Worm (Caenorhabditis elegans): ENCODE data around the gene ZK1290.15.

Gene ZK1290.15

DNA sequence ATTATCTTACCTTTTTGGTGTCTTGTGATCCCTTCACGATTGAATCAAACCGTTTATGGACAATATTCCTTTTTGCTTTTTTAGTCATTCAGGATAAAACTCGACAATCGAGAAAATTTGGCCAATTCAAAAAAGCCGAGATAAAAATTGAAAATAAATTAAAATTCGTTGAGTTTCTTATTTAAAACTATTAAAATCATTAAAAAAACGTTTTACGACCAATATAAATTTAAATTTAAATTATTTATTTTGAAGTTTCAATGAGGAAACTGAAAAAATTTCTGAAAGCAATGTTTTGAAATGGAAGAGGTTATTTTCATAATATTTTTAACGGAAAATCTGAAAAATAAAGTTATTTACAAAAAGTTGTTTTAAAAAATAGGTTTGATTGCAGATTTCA, at the start of gene ZK1290.15:
Gene ZK1290.15, plus strand, starts transcription at position 301 of the 400 bp plus-strand sequence.
- no peak for TF ChIP-seq tbx-2 (tag; optimal IDR thresholded peaks at IDR 0.05)
- TF ChIP-seq fkh-2 (tag; optimal IDR thresholded peaks at IDR 0.05): no peak
- no peak for TF ChIP-seq nhr-11 (tag; optimal IDR thresholded peaks at IDR 0.05)
- no peak for TF ChIP-seq fos-1 (tag; optimal IDR thresholded peaks at IDR 0.05)
- no peak for TF ChIP-seq nhr-28 (tag; optimal IDR thresholded peaks at IDR 0.05)
- TF ChIP-seq elt-1 (tag; optimal IDR thresholded peaks at IDR 0.05): no peak
- TF ChIP-seq nhr-12 (tag; optimal IDR thresholded peaks at IDR 0.05): no peak
- TF ChIP-seq mdl-1 (tag; optimal IDR thresholded peaks at IDR 0.05): no peak
- TF ChIP-seq daf-12 (tag; optimal IDR thresholded peaks at IDR 0.05): no peak
- no peak for TF ChIP-seq nhr-67 (tag; optimal IDR thresholded peaks at IDR 0.05)
- TF ChIP-seq fkh-10 (GFP tag; optimal IDR thresholded peaks at IDR 0.05): no peak

DNA sequence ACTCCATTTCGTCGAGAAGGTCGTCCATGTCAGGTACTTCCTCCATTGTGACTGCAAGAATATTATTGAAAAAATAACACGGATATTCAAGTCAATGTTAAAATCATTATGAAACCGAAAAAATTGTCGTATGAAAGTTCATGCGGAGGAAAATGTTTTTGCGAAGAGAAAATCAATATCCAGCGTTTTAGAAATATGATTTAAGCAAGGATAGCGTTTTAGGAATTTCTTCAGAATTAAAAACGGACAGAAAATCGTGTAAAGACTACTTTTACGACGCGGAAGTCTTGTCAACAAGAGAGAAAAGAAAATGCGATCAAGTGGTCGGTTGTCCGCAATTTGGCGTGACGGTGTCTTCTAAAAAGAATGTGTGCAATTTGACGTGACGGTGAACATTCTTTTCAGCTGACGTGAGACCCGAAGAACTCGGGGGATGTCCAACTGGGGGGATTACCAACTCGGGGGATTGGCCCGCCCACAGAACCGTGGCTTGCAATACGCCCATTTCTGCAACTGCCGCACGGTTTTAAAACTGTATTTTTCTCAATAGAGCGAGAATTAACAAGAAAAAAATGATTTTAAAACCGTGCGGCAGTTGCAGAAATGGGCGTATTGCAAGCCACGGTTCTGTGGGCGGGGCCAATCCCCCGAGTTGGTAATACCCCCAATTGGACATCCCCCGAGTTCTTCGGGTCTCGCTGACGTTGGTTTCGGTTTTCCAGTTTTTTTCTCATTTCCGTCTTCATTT, 44.7 kb upstream of the ZK1290.15 start, which contains the start of the genes aka-1 and ubc-6:
Gene aka-1, minus strand, starts transcription at position 51 of the 748 bp plus-strand sequence.
Gene ubc-6, plus strand, starts transcription at position 701 of the 748 bp plus-strand sequence.
- no peak for TF ChIP-seq mml-1 (tag; optimal IDR thresholded peaks at IDR 0.05)
- no peak for TF ChIP-seq unc-39 (tag; optimal IDR thresholded peaks at IDR 0.05)
- no peak for TF ChIP-seq daf-12 (tag; optimal IDR thresholded peaks at IDR 0.05)
- TF ChIP-seq tbx-2 (tag; optimal IDR thresholded peaks at IDR 0.05): peak; percentile 82
- no peak for TF ChIP-seq elt-1 (tag; optimal IDR thresholded peaks at IDR 0.05)
- peak; percentile 13 for TF ChIP-seq pqm-1 (tag; optimal IDR thresholded peaks at IDR 0.05)
- peak; percentile 31 for TF ChIP-seq fos-1 (tag; optimal IDR thresholded peaks at IDR 0.05)
- peak; percentile 37 for TF ChIP-seq egl-5 (tag; optimal IDR thresholded peaks at IDR 0.05)
- peak; percentile 67 for TF ChIP-seq nhr-43 (tag; optimal IDR thresholded peaks at IDR 0.05; ENCODE audit: poor library complexity, severe bottlenecking)
- TF ChIP-seq nfya-1 (tag; optimal IDR thresholded peaks at IDR 0.05; ENCODE audit: insufficient read depth): peak; percentile 77
- TF ChIP-seq elt-3 (tag; optimal IDR thresholded peaks at IDR 0.05): peak in 1 of 3 experiments; percentile 26
- TF ChIP-seq jun-1 (tag; optimal IDR thresholded peaks at IDR 0.05): peak; percentile 73
- peak; percentile 83 for TF ChIP-seq lsy-12 (tag; optimal IDR thresholded peaks at IDR 0.05)
- TF ChIP-seq lin-15B (tag; optimal IDR thresholded peaks at IDR 0.05): peak; percentile 80
- no peak for TF ChIP-seq skn-1 (tag; optimal IDR thresholded peaks at IDR 0.05)
- TF ChIP-seq snpc-4 (tag; optimal IDR thresholded peaks at IDR 0.05): peak; percentile 62
- no peak for TF ChIP-seq nhr-76 (tag; optimal IDR thresholded peaks at IDR 0.05)
- peak; percentile 79 for TF ChIP-seq nhr-23 (tag; optimal IDR thresholded peaks at IDR 0.05)
- no peak for TF ChIP-seq nhr-67 (tag; optimal IDR thresholded peaks at IDR 0.05)
- no peak for TF ChIP-seq sea-2 (GFP tag; optimal IDR thresholded peaks at IDR 0.05)
- TF ChIP-seq pha-4 (tag; optimal IDR thresholded peaks at IDR 0.05): peak; percentile 81
- no peak for TF ChIP-seq aly-2 (tag; optimal IDR thresholded peaks at IDR 0.05)
- peak; percentile 85 for TF ChIP-seq hmg-11 (tag; optimal IDR thresholded peaks at IDR 0.05)
- peak; percentile 79 for TF ChIP-seq ceh-28 (tag; optimal IDR thresholded peaks at IDR 0.05)
- TF ChIP-seq lin-39 (tag; optimal IDR thresholded peaks at IDR 0.05): no peak
- no peak for TF ChIP-seq ceh-16 (tag; optimal IDR thresholded peaks at IDR 0.05)
- TF ChIP-seq zag-1 (tag; optimal IDR thresholded peaks at IDR 0.05): no peak
- peak; percentile 60 for TF ChIP-seq elt-2 (tag; optimal IDR thresholded peaks at IDR 0.05)
- peak; percentile 60 for TF ChIP-seq unc-62 (GFP tag; optimal IDR thresholded peaks at IDR 0.05)
- peak; percentile 26 for TF ChIP-seq ceh-82 (tag; optimal IDR thresholded peaks at IDR 0.05)
- TF ChIP-seq ztf-11 (tag; optimal IDR thresholded peaks at IDR 0.05): no peak
- no peak for TF ChIP-seq nhr-12 (tag; optimal IDR thresholded peaks at IDR 0.05)
- no peak for TF ChIP-seq fkh-10 (GFP tag; optimal IDR thresholded peaks at IDR 0.05)
- peak; percentile 81 for TF ChIP-seq nhr-25 (tag; optimal IDR thresholded peaks at IDR 0.05)
- TF ChIP-seq ama-1 (optimal IDR thresholded peaks at IDR 0.05): no peak
- peak; percentile 79 for TF ChIP-seq R02D3.7 (tag; optimal IDR thresholded peaks at IDR 0.05)
- TF ChIP-seq nhr-237 (tag; optimal IDR thresholded peaks at IDR 0.05): no peak
- TF ChIP-seq ceh-9 (tag; optimal IDR thresholded peaks at IDR 0.05): no peak
- TF ChIP-seq eor-1 (tag; optimal IDR thresholded peaks at IDR 0.05): no peak
- TF ChIP-seq mdl-1 (tag; optimal IDR thresholded peaks at IDR 0.05): no peak
- TF ChIP-seq nhr-11 (tag; optimal IDR thresholded peaks at IDR 0.05): peak; percentile 4

Data from whole organism, L3 larva.